Fruit fly (Drosophila melanogaster): ENCODE measurements around the gene CG11403.

DNA sequence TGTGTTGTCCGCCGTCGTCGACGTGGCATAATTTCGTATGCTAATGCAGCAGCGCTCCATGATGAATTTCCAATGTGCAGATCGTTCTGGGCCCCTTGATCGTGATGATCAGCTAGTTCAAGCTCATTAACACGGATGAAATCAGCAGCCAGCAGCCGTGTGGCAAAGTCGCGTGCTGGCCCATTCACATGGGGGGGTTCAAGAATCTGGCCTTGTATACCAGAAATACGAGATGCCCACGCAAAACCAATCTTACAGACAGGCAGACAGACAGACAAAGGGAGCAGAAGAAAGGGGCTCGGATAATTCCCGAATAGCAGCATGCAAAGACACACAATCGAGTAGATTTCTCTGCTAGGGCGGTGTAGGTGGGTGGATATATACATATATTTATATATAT, 10.1 kb downstream of the CG11403 start:
- TF ChIP-seq phol (tag; optimal IDR thresholded peaks at IDR 0.05) = no peak
- no peak for TF ChIP-seq seq (GFP tag; IDR thresholded peaks at IDR 0.05)
- TF ChIP-seq Xbp1 (GFP tag; optimal IDR thresholded peaks at IDR 0.05) = no peak
- TF ChIP-seq Nf-YA (GFP tag; IDR thresholded peaks at IDR 0.05) = no peak
